Worm (Caenorhabditis elegans) whole organism, early embryonic: ENCODE data around the gene srw-82.
"Not testable (repeated sequence)": the region's sequence is repeated elsewhere in the genome, so short reads cannot be mapped to it uniquely, and the experiment has no call there.

ENCODE experiments used
- B0310.2 ChIP-seq: sonication (generic microtip); optimal IDR thresholded peaks from 2 replicates; lab custom pipeline; 2016; ENCODE audit warnings: mild to moderate bottlenecking, missing genetic modification characterization, missing compliant biosample characterization
- F13C5.2 ChIP-seq: sonication (generic microtip); optimal IDR thresholded peaks from 2 replicates; lab custom pipeline; 2017; ENCODE audit warnings: mild to moderate bottlenecking, missing genetic modification characterization, inconsistent platforms, missing compliant biosample characterization
- aly-1 ChIP-seq: sonication (generic microtip); optimal IDR thresholded peaks from 2 replicates; lab custom pipeline; 2016; ENCODE audit warnings: missing genetic modification characterization, missing compliant biosample characterization
- ama-1 ChIP-seq: fragments of 150-350 bp; optimal IDR thresholded peaks from 2 replicates; lab custom pipeline; 2014
- ceh-13 ChIP-seq: fragments of 200-800 bp; sonication (Bioruptor generic); optimal IDR thresholded peaks from 2 replicates; lab custom pipeline; 2018; ENCODE audit warnings: mild to moderate bottlenecking, missing genetic modification characterization, missing compliant biosample characterization
- ceh-36 ChIP-seq: sonication (generic microtip); optimal IDR thresholded peaks from 2 replicates; lab custom pipeline; 2016; ENCODE audit warnings: missing genetic modification characterization, inconsistent platforms, missing compliant biosample characterization
- ets-7 ChIP-seq: sonication (generic microtip); optimal IDR thresholded peaks from 2 replicates; lab custom pipeline; 2016; ENCODE audit warnings: missing genotype, missing genetic modification characterization, missing compliant biosample characterization
- flt-1 ChIP-seq: fragments of 200-800 bp; sonication (Bioruptor generic); IDR thresholded peaks from 2 replicates; pipeline ENCODE4 v1.3.6; 2022; ENCODE audit warnings: missing genetic modification characterization, missing compliant biosample characterization
- hmbx-1 ChIP-seq: sonication (generic microtip); optimal IDR thresholded peaks from 2 replicates; lab custom pipeline; 2016; ENCODE audit warnings: mild to moderate bottlenecking, missing genetic modification characterization, missing compliant biosample characterization
- hmg-4 ChIP-seq: fragments of 200-800 bp; sonication (Bioruptor generic); optimal IDR thresholded peaks from 2 replicates; lab custom pipeline; 2018; ENCODE audit warnings: mild to moderate bottlenecking, missing genetic modification characterization, missing compliant biosample characterization
- hnd-1 ChIP-seq: sonication (generic microtip); optimal IDR thresholded peaks from 2 replicates; lab custom pipeline; 2016; ENCODE audit warnings: missing genetic modification characterization, missing compliant biosample characterization
- pes-1 ChIP-seq: fragments of 200-800 bp; sonication (Bioruptor generic); IDR thresholded peaks from 2 replicates; pipeline ENCODE4 v1.3.6; 2022; ENCODE audit warnings: missing genetic modification reagents, missing genetic modification characterization, missing compliant biosample characterization
- scrt-1 ChIP-seq: fragments of 200-800 bp; sonication (Bioruptor generic); IDR thresholded peaks from 2 replicates; pipeline ENCODE4 v1.3.6; 2022; ENCODE audit warnings: missing genetic modification characterization, missing compliant biosample characterization
- sea-1 ChIP-seq: fragments of 200-800 bp; sonication (Bioruptor generic); conservative IDR thresholded peaks from 2 replicates; pipeline ENCODE4 v1.3.6; 2022; ENCODE audit warnings: missing genetic modification characterization, missing compliant biosample characterization
- tbx-11 ChIP-seq: fragments of 200-800 bp; sonication (Bioruptor generic); IDR thresholded peaks from 2 replicates; pipeline ENCODE4 v1.3.6; 2022; ENCODE audit warnings: missing genetic modification characterization, missing compliant biosample characterization
- tbx-37 ChIP-seq: fragments of 200-800 bp; sonication (Bioruptor generic); conservative IDR thresholded peaks from 2 replicates; pipeline ENCODE4 v1.3.6; 2022; ENCODE audit warnings: missing genetic modification reagents, missing genetic modification characterization, missing compliant biosample characterization
- tra-4 ChIP-seq: sonication (generic microtip); optimal IDR thresholded peaks from 2 replicates; lab custom pipeline; 2017; ENCODE audit warnings: missing genetic modification characterization, missing compliant biosample characterization

The srw-82 gene

ce11 chrV:18430826-18431225 is 724 bp upstream of the srw-82 start:
- no peak for TF ChIP-seq aly-1 (tag; lab: Kevin White, UChicago)
- TF ChIP-seq pes-1 (GFP tag; lab: Robert Waterston, UW), result no peak
- no peak for TF ChIP-seq hnd-1 (tag; lab: Kevin White, UChicago)
- TF ChIP-seq ama-1 (lab: Kevin White, UChicago), result no peak
- no peak for TF ChIP-seq B0310.2 (tag; lab: Kevin White, UChicago)
- TF ChIP-seq hmbx-1, result no peak

DNA sequence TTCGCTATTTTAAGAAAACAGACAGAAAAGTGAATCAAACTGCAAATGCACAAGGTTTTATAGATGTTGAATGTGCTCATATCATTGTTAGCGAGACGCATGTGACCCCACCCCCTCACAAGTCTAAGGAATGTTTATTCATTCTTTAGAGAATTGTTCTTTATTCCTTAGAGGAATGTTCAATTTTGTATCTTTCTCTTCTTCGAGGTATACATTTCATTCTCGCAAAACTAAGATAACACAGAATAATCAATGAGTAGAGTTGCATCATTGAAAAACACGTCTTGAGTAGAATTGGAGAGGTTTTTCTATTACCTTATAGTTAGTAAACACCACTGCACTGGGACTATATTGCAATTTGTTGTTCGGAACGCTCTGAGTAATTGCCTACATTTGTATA is 3.4 kb downstream of the srw-82 start, which contains the start of gene ZK262.20:
ZK262.20 (minus strand) TSS at position 101 of the 400 bp plus-strand sequence.
- TF ChIP-seq F13C5.2, result no peak
- no peak for TF ChIP-seq hmbx-1
- no peak for TF ChIP-seq B0310.2 (tag; lab: Kevin White, UChicago)

DNA sequence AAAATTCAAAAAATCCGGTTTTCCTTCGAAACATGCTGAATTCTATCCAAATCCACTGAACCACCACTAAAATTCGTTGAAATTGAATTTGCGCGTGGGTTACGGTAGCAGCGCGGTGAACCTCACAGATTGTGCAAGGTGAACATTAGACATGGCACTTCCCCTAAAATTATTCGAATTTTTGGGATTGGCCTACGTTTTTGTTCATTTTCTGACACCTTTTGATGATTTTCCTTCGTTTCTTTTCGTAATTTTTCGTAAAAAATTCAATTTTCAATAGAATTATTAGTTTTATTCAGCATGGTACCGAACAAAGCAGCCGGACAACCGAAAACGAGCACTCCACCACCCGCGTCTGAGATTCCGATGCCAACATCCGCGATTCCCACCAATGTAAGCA is 6.5 kb downstream of the srw-82 start, which contains the start of gene ZK262.8:
ZK262.8 (plus strand) TSS at position 301 of the 400 bp plus-strand sequence.
- TF ChIP-seq tbx-11 (GFP tag; lab: Robert Waterston, UW) (no peak), aly-1 (tag; lab: Kevin White, UChicago) (no peak), ceh-36 (tag; lab: Kevin White, UChicago) (no peak), flt-1 (GFP tag; lab: Robert Waterston, UW) (no peak), hmg-4 (GFP tag; lab: Kevin White, UChicago) (no peak), ama-1 (lab: Kevin White, UChicago) (no peak), hnd-1 (tag; lab: Kevin White, UChicago) (no peak), tbx-37 (GFP tag; lab: Robert Waterston, UW) (no peak), scrt-1 (GFP tag; lab: Robert Waterston, UW) (no peak), hmbx-1 (no peak), tra-4 (tag; lab: Kevin White, UChicago) (no peak)

- not testable (repeated sequence) for TF ChIP-seq ama-1 (lab: Kevin White, UChicago); tra-4 (tag; lab: Kevin White, UChicago); aly-1 (tag; lab: Kevin White, UChicago)
Observed at ce11 chrV:18439469-18439868, 7.9 kb downstream of the srw-82 start, which contains the start of gene ZK262.9. Gene ZK262.9, plus strand, starts transcription at chrV:18439769.

- TF ChIP-seq scrt-1 (GFP tag; lab: Robert Waterston, UW) (no peak), ama-1 (lab: Kevin White, UChicago) (no peak), hmbx-1 (no peak), tbx-37 (GFP tag; lab: Robert Waterston, UW) (no peak), hmg-4 (GFP tag; lab: Kevin White, UChicago) (no peak), tbx-11 (GFP tag; lab: Robert Waterston, UW) (no peak), hnd-1 (tag; lab: Kevin White, UChicago) (no peak), pes-1 (GFP tag; lab: Robert Waterston, UW) (no peak)
Observed at ce11 chrV:18444118-18444517, 12.6 kb downstream of the srw-82 start, which contains the start of gene ZK228.1. Gene ZK228.1, plus strand, starts transcription at chrV:18444418.

DNA sequence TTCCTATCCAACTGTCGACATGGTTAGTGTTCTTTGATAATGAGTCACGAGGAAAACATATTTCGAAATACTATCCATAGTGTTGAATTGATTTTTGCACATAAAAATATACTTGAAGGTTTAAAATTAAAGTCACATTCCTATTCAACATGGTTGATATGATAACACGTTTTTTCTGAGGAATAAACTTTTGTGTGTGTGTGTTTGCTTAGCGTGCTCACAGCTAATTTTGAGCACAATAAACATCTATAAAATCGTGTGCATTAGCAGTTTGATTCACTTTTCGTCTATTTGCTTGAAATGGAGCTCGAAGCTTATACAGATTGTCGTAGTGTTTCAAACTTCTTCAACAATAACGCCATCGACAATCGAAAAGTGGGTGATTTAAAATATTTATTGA is 25.0 kb downstream of the srw-82 start, which contains the start of gene ZK228.10:
ZK228.10 (plus strand) TSS at position 301 of the 400 bp plus-strand sequence.
- TF ChIP-seq hmbx-1, result no peak
- no peak for TF ChIP-seq hnd-1 (tag; lab: Kevin White, UChicago)
- no peak for TF ChIP-seq ceh-13 (GFP tag; lab: Kevin White, UChicago)

- TF ChIP-seq B0310.2 (tag; lab: Kevin White, UChicago), result no peak
- no peak for TF ChIP-seq scrt-1 (GFP tag; lab: Robert Waterston, UW)
- no peak for TF ChIP-seq tbx-37 (GFP tag; lab: Robert Waterston, UW)
Observed at ce11 chrV:18461200-18461728, 29.7 kb downstream of the srw-82 start, which contains the start of gene ZK228.3. Gene ZK228.3, minus strand, starts transcription at chrV:18461250.

DNA sequence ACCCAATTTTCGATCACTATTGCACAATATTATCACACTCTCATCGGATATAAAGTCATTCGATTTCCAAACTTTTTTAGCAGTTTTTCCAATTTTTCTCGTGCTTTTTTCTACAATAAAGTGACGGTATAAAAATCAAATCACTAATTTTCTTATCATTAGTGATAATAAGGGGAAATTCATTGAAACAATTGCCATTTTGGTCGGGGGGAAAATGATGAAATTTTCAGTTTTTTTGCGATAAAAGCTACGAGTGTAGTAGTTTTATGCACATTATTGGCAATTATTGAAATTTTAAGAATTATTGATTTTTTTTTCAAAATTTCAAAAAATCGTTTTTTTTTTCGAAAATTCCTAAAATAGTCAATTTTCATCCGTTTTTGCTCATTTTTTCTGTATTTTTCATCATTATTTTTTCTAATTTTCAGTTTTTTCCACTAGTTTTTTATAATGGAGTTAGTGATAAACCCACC is 30.9 kb downstream of the srw-82 start, which contains the start of gene ZK228.4:
ZK228.4 (plus strand) TSS at position 423 of the 473 bp plus-strand sequence.
- TF ChIP-seq sea-1 (GFP tag; lab: Robert Waterston, UW) (no peak), ama-1 (lab: Kevin White, UChicago) (no peak), F13C5.2 (no peak), hmg-4 (GFP tag; lab: Kevin White, UChicago) (no peak), ets-7 (tag; lab: Kevin White, UChicago) (no peak)

- TF ChIP-seq scrt-1 (GFP tag; lab: Robert Waterston, UW), result no peak
- no peak for TF ChIP-seq tra-4 (tag; lab: Kevin White, UChicago)
- no peak for TF ChIP-seq ama-1 (lab: Kevin White, UChicago)
- no peak for TF ChIP-seq ets-7 (tag; lab: Kevin White, UChicago)
Observed at ce11 chrV:18468097-18468496, 36.5 kb downstream of the srw-82 start, which contains the start of gene ZK228.13. Gene ZK228.13, minus strand, starts transcription at chrV:18468197.
